Fruit fly (Drosophila melanogaster) whole organism, embryonic: ENCODE data around the gene sick.
A peak's percentile ranks its signal among the peaks of the same experiment; 100 is the strongest.

Experiments
- Aef1 ChIP-seq: fragments of 200-800 bp; sonication (Bioruptor generic); IDR thresholded peaks from 3 replicates; pipeline ENCODE4 v1.3.6; 2022; ENCODE audit warnings: missing biosample characterization, missing genetic modification characterization
- Asciz ChIP-seq: fragments of 200-800 bp; sonication (Bioruptor generic); optimal IDR thresholded peaks from 2 replicates; lab custom pipeline; 2017; ENCODE audit warnings: missing biosample characterization, mild to moderate bottlenecking, missing genetic modification characterization, missing genetic modification reagents
- CG10147 ChIP-seq: fragments of 200-800 bp; sonication (Bioruptor generic); optimal IDR thresholded peaks from 2 replicates; lab custom pipeline; 2019; ENCODE audit warnings: missing biosample characterization, mild to moderate bottlenecking, missing genetic modification characterization, moderate library complexity
- CG10462 ChIP-seq: fragments of 200-800 bp; sonication (Bioruptor generic); optimal IDR thresholded peaks from 2 replicates; lab custom pipeline; 2016; ENCODE audit warnings: missing biosample characterization, missing genetic modification characterization
- CG10654 ChIP-seq: fragments of 200-800 bp; sonication (Bioruptor generic); optimal IDR thresholded peaks from 2 replicates; lab custom pipeline; 2016; ENCODE audit warnings: missing biosample characterization, missing genetic modification characterization
- CG12219 ChIP-seq: fragments of 200-800 bp; sonication (Bioruptor generic); optimal IDR thresholded peaks from 3 replicates; lab custom pipeline; 2018; ENCODE audit warnings: missing biosample characterization, mild to moderate bottlenecking, missing genetic modification characterization
- CG14050 ChIP-seq: fragments of 200-800 bp; sonication (Bioruptor generic); IDR thresholded peaks from 3 replicates; pipeline ENCODE4 v1.3.6; 2022; ENCODE audit warnings: missing biosample characterization, missing genetic modification characterization
- CG14441 ChIP-seq: fragments of 200-800 bp; sonication (Bioruptor generic); IDR thresholded peaks from 2 replicates; pipeline ENCODE4 v1.3.6; 2022; ENCODE audit warnings: missing biosample characterization, missing genetic modification characterization
- CG14667 ChIP-seq: fragments of 200-800 bp; sonication (Bioruptor generic); IDR thresholded peaks from 2 replicates; pipeline ENCODE4 v1.3.6; 2022; ENCODE audit warnings: missing biosample characterization, missing genetic modification characterization
- CG15696 ChIP-seq: fragments of 200-800 bp; sonication (Bioruptor generic); optimal IDR thresholded peaks from 2 replicates; lab custom pipeline; 2019; ENCODE audit warnings: missing biosample characterization, mild to moderate bottlenecking, missing genetic modification characterization, moderate library complexity
- CG1602 ChIP-seq: fragments of 200-800 bp; sonication (Bioruptor generic); optimal IDR thresholded peaks from 3 replicates; lab custom pipeline; 2016; ENCODE audit warnings: missing biosample characterization, missing genetic modification characterization
- CG16815 ChIP-seq: fragments of 200-800 bp; sonication (Bioruptor generic); optimal IDR thresholded peaks from 3 replicates; lab custom pipeline; 2017; ENCODE audit warnings: missing biosample characterization, mild to moderate bottlenecking, missing genetic modification characterization
- CG17612 ChIP-seq: fragments of 200-800 bp; sonication (Bioruptor generic); IDR thresholded peaks from 2 replicates; pipeline ENCODE4 v1.3.6; 2022; ENCODE audit warnings: missing biosample characterization, missing genetic modification characterization
- CG2678 ChIP-seq: fragments of 200-800 bp; sonication (Bioruptor generic); optimal IDR thresholded peaks from 3 replicates; lab custom pipeline; 2019; ENCODE audit warnings: missing biosample characterization, mild to moderate bottlenecking, missing genetic modification characterization, moderate library complexity
- CG3407 ChIP-seq: fragments of 200-800 bp; sonication (Bioruptor generic); optimal IDR thresholded peaks from 2 replicates; lab custom pipeline; 2018; ENCODE audit warnings: missing biosample characterization, mild to moderate bottlenecking, missing genetic modification characterization
- CG3995 ChIP-seq: fragments of 200-800 bp; sonication (Bioruptor generic); optimal IDR thresholded peaks from 3 replicates; lab custom pipeline; 2016; ENCODE audit warnings: missing biosample characterization, missing genetic modification characterization
- CG4707 ChIP-seq: fragments of 200-800 bp; sonication (Bioruptor generic); optimal IDR thresholded peaks from 2 replicates; lab custom pipeline; 2018; ENCODE audit warnings: missing biosample characterization, mild to moderate bottlenecking, missing genetic modification characterization, moderate library complexity
- CG7271 ChIP-seq: fragments of 200-800 bp; sonication (Bioruptor generic); optimal IDR thresholded peaks from 2 replicates; lab custom pipeline; 2018; ENCODE audit warnings: missing biosample characterization, mild to moderate bottlenecking, missing genetic modification characterization, moderate library complexity
- CG8388 ChIP-seq: fragments of 200-800 bp; sonication (Bioruptor generic); optimal IDR thresholded peaks from 2 replicates; lab custom pipeline; 2019; ENCODE audit warnings: missing biosample characterization, mild to moderate bottlenecking, missing genetic modification characterization, moderate library complexity
- CG9609 ChIP-seq: fragments of 200-800 bp; sonication (Bioruptor generic); optimal IDR thresholded peaks from 3 replicates; lab custom pipeline; 2016; ENCODE audit warnings: missing biosample characterization, missing genetic modification characterization
- CG9932 ChIP-seq: fragments of 200-800 bp; sonication (Bioruptor generic); IDR thresholded peaks from 2 replicates; pipeline ENCODE4 v1.3.6; 2022; ENCODE audit warnings: missing biosample characterization, missing genetic modification characterization
- D19A ChIP-seq: fragments of 200-800 bp; optimal IDR thresholded peaks from 3 replicates; lab custom pipeline; 2019; ENCODE audit warnings: missing biosample characterization, mild to moderate bottlenecking, missing genetic modification characterization, moderate library complexity
- Doc2 ChIP-seq: fragments of 200-800 bp; sonication (Bioruptor generic); IDR thresholded peaks from 2 replicates; pipeline ENCODE4 v1.3.6; 2022; ENCODE audit warnings: missing biosample characterization, missing genetic modification characterization
- Ets65A ChIP-seq: fragments of 200-800 bp; sonication (Bioruptor generic); peaks from one replicate; lab custom pipeline; 2016; ENCODE audit warnings: missing biosample characterization, missing genetic modification characterization
- Hey ChIP-seq: fragments of 200-800 bp; sonication (Bioruptor generic); optimal IDR thresholded peaks from 3 replicates; lab custom pipeline; 2018; ENCODE audit warnings: missing biosample characterization, mild to moderate bottlenecking, missing genetic modification characterization
- Hr51 ChIP-seq, 2 experiments: fragments of 200-800 bp; sonication (Bioruptor generic); optimal IDR thresholded peaks; 2 replicates in 1 of 2; 3 replicates in 1 of 2; lab custom pipeline; 2016 to 2018; ENCODE audit warnings: missing biosample characterization in 2 of 2, missing genetic modification characterization in 2 of 2, mild to moderate bottlenecking in 1 of 2, moderate library complexity in 1 of 2
- Hr78 ChIP-seq, 2 experiments: fragments of 200-800 bp in 1 of 2; fragments of >200 bp in 1 of 2; sonication (Bioruptor generic) in 1 of 2; optimal IDR thresholded peaks; 2 replicates each; lab custom pipeline; 2017 to 2019; ENCODE audit warnings: missing biosample characterization in 2 of 2, missing genetic modification characterization in 2 of 2, mild to moderate bottlenecking in 1 of 2, moderate library complexity in 1 of 2
- Meics ChIP-seq: fragments of 200-800 bp; sonication (Bioruptor generic); optimal IDR thresholded peaks from 2 replicates; lab custom pipeline; 2017; ENCODE audit warnings: missing biosample characterization, mild to moderate bottlenecking, missing genetic modification characterization
- Ptx1 ChIP-seq: fragments of 200-800 bp; sonication (Bioruptor generic); IDR thresholded peaks from 2 replicates; pipeline ENCODE4 v1.3.6; 2022; ENCODE audit warnings: missing biosample characterization, missing genetic modification characterization
- abd-A ChIP-seq: fragments of 200-800 bp; sonication (Bioruptor generic); optimal IDR thresholded peaks from 3 replicates; lab custom pipeline; 2019; ENCODE audit warnings: missing biosample characterization, mild to moderate bottlenecking, missing genetic modification characterization, moderate library complexity
- croc ChIP-seq: fragments of 200-800 bp; sonication (Bioruptor generic); conservative IDR thresholded peaks from 3 replicates; pipeline ENCODE4 v1.3.6; 2022; ENCODE audit warnings: missing biosample characterization, missing genetic modification characterization
- disco-r ChIP-seq: fragments of 200-800 bp; sonication (Bioruptor generic); optimal IDR thresholded peaks from 2 replicates; lab custom pipeline; 2016; ENCODE audit warnings: missing biosample characterization, missing genetic modification characterization
- dmrt99B ChIP-seq: fragments of 200-800 bp; sonication (Bioruptor generic); optimal IDR thresholded peaks from 2 replicates; lab custom pipeline; 2018; ENCODE audit warnings: missing biosample characterization, mild to moderate bottlenecking, missing genetic modification characterization, moderate library complexity
- dpn ChIP-seq, 2 experiments: fragments of 200-800 bp; sonication (Bioruptor generic); optimal IDR thresholded peaks; 3 replicates each; lab custom pipeline; 2016; ENCODE audit warnings: missing biosample characterization in 2 of 2, missing genetic modification characterization in 2 of 2
- esg ChIP-seq: fragments of 200-800 bp; sonication (Bioruptor generic); conservative IDR thresholded peaks from 2 replicates; pipeline ENCODE4 v1.3.6; 2022; ENCODE audit warnings: missing biosample characterization, missing genetic modification characterization
- fd96Cb ChIP-seq: fragments of 200-800 bp; sonication (Bioruptor generic); optimal IDR thresholded peaks from 2 replicates; lab custom pipeline; 2018; ENCODE audit warnings: missing biosample characterization, mild to moderate bottlenecking, missing genetic modification characterization, moderate library complexity
- grn ChIP-seq: fragments of 200-800 bp; sonication (Bioruptor generic); optimal IDR thresholded peaks from 3 replicates; lab custom pipeline; 2017; ENCODE audit warnings: missing biosample characterization, missing genetic modification characterization
- h ChIP-seq: fragments of >200 bp; optimal IDR thresholded peaks from 2 replicates; lab custom pipeline; 2017
- ind ChIP-seq: fragments of 200-800 bp; sonication (Bioruptor generic); optimal IDR thresholded peaks from 3 replicates; lab custom pipeline; 2016; ENCODE audit warnings: missing biosample characterization, missing genetic modification characterization
- jigr1 ChIP-seq: fragments of 200-800 bp; sonication (Bioruptor generic); IDR thresholded peaks from 3 replicates; pipeline ENCODE4 v1.3.6; 2022; ENCODE audit warnings: missing biosample characterization, missing genetic modification characterization
- knrl ChIP-seq: fragments of 200-800 bp; sonication (Bioruptor generic); IDR thresholded peaks from 3 replicates; pipeline ENCODE4 v1.3.6; 2022; ENCODE audit warnings: missing biosample characterization, missing genetic modification characterization; ENCODE audit not compliant: partially characterized antibody
- lbe ChIP-seq: fragments of 200-800 bp; sonication (Bioruptor generic); optimal IDR thresholded peaks from 2 replicates; lab custom pipeline; 2016; ENCODE audit warnings: missing biosample characterization, mild to moderate bottlenecking, missing genetic modification characterization
- maf-S ChIP-seq: fragments of 200-800 bp; sonication (Bioruptor generic); optimal IDR thresholded peaks from 2 replicates; lab custom pipeline; 2016; ENCODE audit warnings: missing biosample characterization, missing genetic modification characterization
- nerfin-1 ChIP-seq: fragments of 200-800 bp; sonication (Bioruptor generic); optimal IDR thresholded peaks from 3 replicates; lab custom pipeline; 2019; ENCODE audit warnings: missing biosample characterization, mild to moderate bottlenecking, missing genetic modification characterization, moderate library complexity
- oc ChIP-seq: fragments of 200-800 bp; sonication (Bioruptor generic); optimal IDR thresholded peaks from 2 replicates; lab custom pipeline; 2018; ENCODE audit warnings: missing biosample characterization, mild to moderate bottlenecking, missing genetic modification characterization, moderate library complexity
- onecut ChIP-seq: fragments of 200-800 bp; sonication (Bioruptor generic); IDR thresholded peaks from 2 replicates; pipeline ENCODE4 v1.3.6; 2022; ENCODE audit warnings: missing biosample characterization, missing genetic modification characterization
- pros ChIP-seq: fragments of 200-800 bp; sonication (Bioruptor generic); optimal IDR thresholded peaks from 3 replicates; lab custom pipeline; 2019; ENCODE audit warnings: missing biosample characterization, mild to moderate bottlenecking, missing genetic modification characterization, moderate library complexity
- sens ChIP-seq: fragments of 200-800 bp; sonication (Bioruptor generic); peaks from one replicate; lab custom pipeline; 2016; ENCODE audit warnings: missing biosample characterization, missing genetic modification characterization
- slou ChIP-seq: fragments of 200-800 bp; sonication (Bioruptor generic); optimal IDR thresholded peaks from 3 replicates; lab custom pipeline; 2016; ENCODE audit warnings: missing biosample characterization, missing genetic modification characterization
- tio ChIP-seq: fragments of 200-800 bp; sonication (Bioruptor generic); optimal IDR thresholded peaks from 2 replicates; lab custom pipeline; 2017; ENCODE audit warnings: missing biosample characterization, missing genetic modification characterization, inconsistent platforms
- trh ChIP-seq: fragments of 200-800 bp; sonication (Bioruptor generic); optimal IDR thresholded peaks from 2 replicates; lab custom pipeline; 2016; ENCODE audit warnings: missing biosample characterization, missing genetic modification characterization

The sick gene

dm6 chr2L:19824290-19824689 is 28.1 kb downstream of the sick start:
- TF ChIP-seq D19A (peak; percentile 53), sens (GFP tag; lab: Kevin White, UChicago) (peak; percentile 54), ind (no peak)

- TF ChIP-seq dpn (GFP tag; optimal IDR thresholded peaks at IDR 0.05; lab: Kevin White, UChicago) (no peak), Doc2 (GFP tag; lab: Robert Waterston, UW) (no peak), knrl (GFP tag; lab: Robert Waterston, UW) (no peak), disco-r (GFP tag; lab: Kevin White, UChicago) (no peak), jigr1 (GFP tag; lab: Robert Waterston, UW) (no peak), Ptx1 (no peak), Meics (GFP tag; lab: Kevin White, UChicago) (no peak), lbe (GFP tag; lab: Kevin White, UChicago) (no peak), CG16815 (GFP tag; lab: Kevin White, UChicago) (no peak), CG14050 (GFP tag; lab: Robert Waterston, UW) (no peak), Asciz (no peak), croc (GFP tag; lab: Robert Waterston, UW) (no peak), CG10462 (no peak), onecut (GFP tag; lab: Robert Waterston, UW) (no peak), Aef1 (GFP tag; lab: Robert Waterston, UW) (no peak), CG12219 (GFP tag; lab: Kevin White, UChicago) (no peak), h (lab: Kevin White, UChicago) (no peak), CG9932 (GFP tag; lab: Robert Waterston, UW) (no peak), nerfin-1 (tag; lab: Kevin White, UChicago) (peak; percentile 16), pros (peak; percentile 86), CG3995 (GFP tag; lab: Kevin White, UChicago) (no peak), Hr78 (GFP tag; optimal IDR thresholded peaks at IDR 0.05; lab: Kevin White, UChicago) (no peak), CG17612 (GFP tag; lab: Robert Waterston, UW) (no peak), abd-A (tag; lab: Kevin White, UChicago) (peak; percentile 32), CG15696 (no peak), Hr51 (GFP tag; optimal IDR thresholded peaks at IDR 0.05; lab: Kevin White, UChicago) (no peak), dmrt99B (tag; lab: Kevin White, UChicago) (no peak), slou (GFP tag; lab: Kevin White, UChicago) (no peak), oc (peak; percentile 83), Ets65A (GFP tag; lab: Kevin White, UChicago) (peak; percentile 61), grn (peak; percentile 31)
Measured at dm6 chr2L:19829353-19829752, 33.2 kb downstream of the sick start.

dm6 chr2L:19831388-19831787 is 35.2 kb downstream of the sick start:
- TF ChIP-seq CG3407 (GFP tag; lab: Kevin White, UChicago) (no peak), trh (GFP tag; lab: Kevin White, UChicago) (no peak), tio (GFP tag; lab: Kevin White, UChicago) (no peak), CG4707 (no peak), CG8388 (no peak), CG14667 (GFP tag; lab: Robert Waterston, UW) (no peak), maf-S (GFP tag; lab: Kevin White, UChicago) (no peak), nerfin-1 (tag; lab: Kevin White, UChicago) (peak; percentile 93), CG10147 (GFP tag; lab: Kevin White, UChicago) (no peak), CG14441 (no peak), CG1602 (GFP tag; lab: Kevin White, UChicago) (no peak), esg (GFP tag; lab: Robert Waterston, UW) (no peak), CG10654 (GFP tag; lab: Kevin White, UChicago) (no peak), pros (peak; percentile 55), CG7271 (tag; lab: Kevin White, UChicago) (no peak), CG9609 (GFP tag; lab: Kevin White, UChicago) (no peak), fd96Cb (tag; lab: Kevin White, UChicago) (no peak), CG2678 (tag; lab: Kevin White, UChicago) (no peak), Hey (tag; lab: Kevin White, UChicago) (peak; percentile 74)
